Worm (Caenorhabditis elegans) whole organism, L4 larva: ENCODE measurements around the gene C29F9.5.

ENCODE experiments used
- F26F4.8 ChIP-seq: fragments of 200-800 bp; sonication (Bioruptor generic); conservative IDR thresholded peaks from 2 replicates; pipeline ENCODE4 v1.3.6; 2022; ENCODE audit warnings: missing genetic modification characterization, missing compliant biosample characterization
- F44E2.7 ChIP-seq: fragments of 200-800 bp; sonication (Bioruptor generic); IDR thresholded peaks from 2 replicates; pipeline ENCODE4 v2.1.2; 2022; ENCODE audit warnings: missing genetic modification characterization, missing compliant biosample characterization
- F49E8.2 ChIP-seq: sonication (generic microtip); optimal IDR thresholded peaks from 2 replicates; lab custom pipeline; 2016; ENCODE audit warnings: missing compliant biosample characterization, mild to moderate bottlenecking, missing genetic modification characterization, borderline replicate concordance
- R02D3.7 ChIP-seq: fragments of 150-350 bp; sonication (generic microtip); optimal IDR thresholded peaks from 3 replicates; lab custom pipeline; 2014; ENCODE audit warnings: missing biosample characterization, missing genetic modification characterization
- Y48G9A.11 ChIP-seq: fragments of 200-800 bp; sonication (Bioruptor generic); IDR thresholded peaks from 2 replicates; pipeline ENCODE4 v1.3.6; 2022; ENCODE audit warnings: missing genetic modification reagents, missing genetic modification characterization, missing compliant biosample characterization
- Y5F2A.4 ChIP-seq: fragments of 200-800 bp; sonication (Bioruptor generic); optimal IDR thresholded peaks from 2 replicates; lab custom pipeline; 2018; ENCODE audit warnings: mild to moderate bottlenecking, missing genetic modification characterization, missing compliant biosample characterization
- ZK546.5 ChIP-seq, 2 experiments: sonication (generic microtip); optimal IDR thresholded peaks; 2 replicates each; lab custom pipeline; 2017; ENCODE audit warnings: missing biosample characterization in 2 of 2, missing genetic modification characterization in 2 of 2
- aha-1 ChIP-seq: fragments of 150-350 bp; peaks from one replicate; lab custom pipeline; 2014; ENCODE audit warnings: missing biosample characterization, missing genetic modification characterization
- ama-1 ChIP-seq: fragments of 150-350 bp; optimal IDR thresholded peaks from 2 replicates; lab custom pipeline; 2014; ENCODE audit warnings: inconsistent platforms, mixed read lengths
- attf-4 ChIP-seq: sonication (generic microtip); optimal IDR thresholded peaks from 3 replicates; lab custom pipeline; 2017; ENCODE audit warnings: missing biosample characterization, missing genetic modification characterization
- ceh-28 ChIP-seq: fragments of 150-350 bp; optimal IDR thresholded peaks from 2 replicates; lab custom pipeline; 2014; ENCODE audit warnings: missing biosample characterization, missing genetic modification reagents, missing genetic modification characterization
- ceh-32 ChIP-seq: sonication (generic microtip); optimal IDR thresholded peaks from 2 replicates; lab custom pipeline; 2016; ENCODE audit warnings: mild to moderate bottlenecking, missing genetic modification characterization, missing compliant biosample characterization; ENCODE audit not compliant: poor library complexity
- ces-1 ChIP-seq: fragments of 150-350 bp; sonication (generic microtip); optimal IDR thresholded peaks from 4 replicates; lab custom pipeline; 2014; ENCODE audit warnings: missing biosample characterization, missing genetic modification reagents, missing genetic modification characterization
- ctbp-1 ChIP-seq: fragments of 200-800 bp; sonication (Bioruptor generic); IDR thresholded peaks from 2 replicates; pipeline ENCODE4 v1.3.6; 2022; ENCODE audit warnings: missing genetic modification reagents, missing genetic modification characterization, missing compliant biosample characterization
- daf-19 ChIP-seq: fragments of 200-800 bp; sonication (Bioruptor generic); conservative IDR thresholded peaks from 2 replicates; pipeline ENCODE4 v1.3.6; 2022; ENCODE audit warnings: missing genetic modification characterization, missing compliant biosample characterization
- dmd-8 ChIP-seq: fragments of 200-800 bp; sonication (Bioruptor generic); IDR thresholded peaks from 2 replicates; pipeline ENCODE4 v1.3.6; 2022; ENCODE audit warnings: missing genetic modification characterization, missing compliant biosample characterization
- dpl-1 ChIP-seq: fragments of 150-350 bp; optimal IDR thresholded peaks from 2 replicates; lab custom pipeline; 2014; ENCODE audit warnings: missing biosample characterization, missing genetic modification reagents, missing genetic modification characterization
- duxl-1 ChIP-seq: sonication (generic microtip); optimal IDR thresholded peaks from 2 replicates; lab custom pipeline; 2016; ENCODE audit warnings: mild to moderate bottlenecking, missing genetic modification characterization, moderate library complexity, missing compliant biosample characterization; ENCODE audit not compliant: poor library complexity
- dve-1 ChIP-seq: sonication (generic microtip); optimal IDR thresholded peaks from 2 replicates; lab custom pipeline; 2017; ENCODE audit warnings: antibody characterized with exemption, mild to moderate bottlenecking, missing genetic modification characterization, missing compliant biosample characterization; ENCODE audit not compliant: insufficient read depth
- egl-27 ChIP-seq: sonication (generic microtip); optimal IDR thresholded peaks from 3 replicates; lab custom pipeline; 2017; ENCODE audit warnings: missing biosample characterization, missing genetic modification reagents, missing genetic modification characterization
- fos-1 ChIP-seq: fragments of 150-350 bp; optimal IDR thresholded peaks from 2 replicates; lab custom pipeline; 2014; ENCODE audit warnings: missing biosample characterization, missing genetic modification characterization
- hlh-11 ChIP-seq: fragments of 200-800 bp; sonication (Bioruptor generic); optimal IDR thresholded peaks from 2 replicates; lab custom pipeline; 2018; ENCODE audit warnings: mild to moderate bottlenecking, missing genetic modification characterization, missing compliant biosample characterization
- hlh-30 ChIP-seq: sonication (generic microtip); optimal IDR thresholded peaks from 2 replicates; lab custom pipeline; 2017; ENCODE audit warnings: antibody characterized with exemption, mild to moderate bottlenecking, missing genetic modification characterization, missing compliant biosample characterization; ENCODE audit not compliant: insufficient read depth
- hmg-1.1 ChIP-seq: fragments of 200-800 bp; sonication (Bioruptor generic); IDR thresholded peaks from 2 replicates; pipeline ENCODE4 v1.3.6; 2022; ENCODE audit warnings: missing genetic modification reagents, missing genetic modification characterization, missing compliant biosample characterization
- lin-13 ChIP-seq: fragments of 150-350 bp; optimal IDR thresholded peaks from 2 replicates; lab custom pipeline; 2014; ENCODE audit warnings: missing biosample characterization, missing genetic modification reagents, missing genetic modification characterization
- lin-15B ChIP-seq: fragments of 150-350 bp; sonication (generic microtip); optimal IDR thresholded peaks from 3 replicates; lab custom pipeline; 2014; ENCODE audit warnings: missing biosample characterization, missing genetic modification characterization
- lin-38 ChIP-seq: fragments of 200-800 bp; sonication (Bioruptor generic); IDR thresholded peaks from 2 replicates; pipeline ENCODE4 v1.3.6; 2022; ENCODE audit warnings: missing genetic modification reagents, missing genetic modification characterization, missing compliant biosample characterization
- lin-39 ChIP-seq: fragments of 150-350 bp; optimal IDR thresholded peaks from 2 replicates; lab custom pipeline; 2014; ENCODE audit warnings: missing biosample characterization, missing genetic modification reagents, missing genetic modification characterization
- lir-3 ChIP-seq: sonication (generic microtip); optimal IDR thresholded peaks from 2 replicates; lab custom pipeline; 2016; ENCODE audit warnings: mild to moderate bottlenecking, missing genetic modification characterization, missing compliant biosample characterization
- lsy-2 ChIP-seq, 2 experiments: fragments of 150-350 bp in 1 of 2; sonication (generic microtip) in 1 of 2; optimal IDR thresholded peaks; 2 replicates each; lab custom pipeline; 2014 to 2017; ENCODE audit warnings: missing biosample characterization in 2 of 2, missing genetic modification characterization in 2 of 2
- madf-5 ChIP-seq, 2 experiments: fragments of 200-800 bp; sonication (Bioruptor generic); IDR thresholded peaks; 2 replicates each; pipeline ENCODE4 v1.3.6; 2022; ENCODE audit warnings: missing compliant biosample characterization in 2 of 2, missing genetic modification characterization in 2 of 2
- mdl-1 ChIP-seq, 2 experiments: fragments of 150-350 bp in 1 of 2; sonication (generic microtip) in 1 of 2; optimal IDR thresholded peaks; 2 replicates each; lab custom pipeline; 2014 to 2017; ENCODE audit warnings: missing biosample characterization in 2 of 2, missing genetic modification characterization in 2 of 2
- mep-1 ChIP-seq: fragments of 150-350 bp; sonication (generic microtip); optimal IDR thresholded peaks from 3 replicates; lab custom pipeline; 2014; ENCODE audit warnings: missing biosample characterization, missing genetic modification characterization
- mes-2 ChIP-seq: sonication (generic microtip); optimal IDR thresholded peaks from 2 replicates; lab custom pipeline; 2016; ENCODE audit warnings: missing genotype, mild to moderate bottlenecking, missing genetic modification characterization, missing compliant biosample characterization; ENCODE audit not compliant: poor library complexity, severe bottlenecking
- mxl-2 ChIP-seq: fragments of 200-800 bp; sonication (Bioruptor generic); conservative IDR thresholded peaks from 2 replicates; pipeline ENCODE4 v1.3.6; 2022; ENCODE audit warnings: missing genetic modification reagents, missing genetic modification characterization, missing compliant biosample characterization
- mxl-3 ChIP-seq: fragments of 200-800 bp; sonication (Bioruptor generic); optimal IDR thresholded peaks from 2 replicates; lab custom pipeline; 2018; ENCODE audit warnings: mild to moderate bottlenecking, missing genetic modification characterization, missing compliant biosample characterization
- nhr-102 ChIP-seq: sonication (generic microtip); optimal IDR thresholded peaks from 2 replicates; lab custom pipeline; 2016; ENCODE audit warnings: mild to moderate bottlenecking, missing genetic modification characterization, moderate library complexity, missing compliant biosample characterization
- nhr-11 ChIP-seq: fragments of 150-350 bp; optimal IDR thresholded peaks from 2 replicates; lab custom pipeline; 2014; ENCODE audit warnings: missing biosample characterization, missing genetic modification characterization
- nhr-28 ChIP-seq: fragments of 150-350 bp; optimal IDR thresholded peaks from 2 replicates; lab custom pipeline; 2014; ENCODE audit warnings: missing biosample characterization, missing genetic modification characterization
- nhr-41 ChIP-seq: fragments of 200-800 bp; sonication (Bioruptor generic); IDR thresholded peaks from 2 replicates; pipeline ENCODE4 v1.3.6; 2022; ENCODE audit warnings: missing genetic modification reagents, missing genetic modification characterization, missing compliant biosample characterization
- nhr-6 ChIP-seq: fragments of 150-350 bp; optimal IDR thresholded peaks from 2 replicates; lab custom pipeline; 2014; ENCODE audit warnings: missing biosample characterization, missing genetic modification characterization
- rbr-2 ChIP-seq: sonication (generic microtip); optimal IDR thresholded peaks from 2 replicates; lab custom pipeline; 2016; ENCODE audit warnings: missing genotype, missing genetic modification characterization, missing compliant biosample characterization
- sdz-12 ChIP-seq: fragments of 200-800 bp; sonication (Bioruptor generic); optimal IDR thresholded peaks from 2 replicates; lab custom pipeline; 2018; ENCODE audit warnings: mild to moderate bottlenecking, missing genetic modification characterization, missing compliant biosample characterization
- snpc-1.2 ChIP-seq: fragments of 200-800 bp; sonication (Bioruptor generic); IDR thresholded peaks from 2 replicates; pipeline ENCODE4 v1.3.6; 2022; ENCODE audit warnings: missing genetic modification reagents, missing genetic modification characterization, missing compliant biosample characterization
- spr-3 ChIP-seq: fragments of 200-800 bp; sonication (Bioruptor generic); optimal IDR thresholded peaks from 2 replicates; lab custom pipeline; 2018; ENCODE audit warnings: mild to moderate bottlenecking, missing genetic modification characterization, missing compliant biosample characterization
- unc-130 ChIP-seq: sonication (generic microtip); optimal IDR thresholded peaks from 2 replicates; lab custom pipeline; 2016; ENCODE audit warnings: missing genetic modification reagents, missing genetic modification characterization, missing compliant biosample characterization
- unc-62 ChIP-seq, 3 experiments: fragments of 150-350 bp in 1 of 3; sonication (generic microtip); optimal IDR thresholded peaks in 2 of 3; peaks in 1 of 3; 1 replicate in 1 of 3; 2 replicates in 2 of 3; lab custom pipeline; 2014 to 2017; ENCODE audit warnings: missing biosample characterization in 3 of 3, missing genetic modification characterization in 3 of 3, missing genetic modification reagents in 3 of 3, missing genotype in 1 of 3
- vab-7 ChIP-seq: fragments of 200-800 bp; sonication (Bioruptor generic); IDR thresholded peaks from 2 replicates; pipeline ENCODE4 v1.3.6; 2022; ENCODE audit warnings: missing genetic modification reagents, missing genetic modification characterization, missing compliant biosample characterization
- zag-1 ChIP-seq: fragments of 150-350 bp; optimal IDR thresholded peaks from 2 replicates; lab custom pipeline; 2014; ENCODE audit warnings: missing biosample characterization, missing genetic modification characterization
- ztf-11 ChIP-seq: fragments of 150-350 bp; optimal IDR thresholded peaks from 2 replicates; lab custom pipeline; 2014; ENCODE audit warnings: missing biosample characterization, missing genetic modification characterization

C29F9.5 gene

DNA sequence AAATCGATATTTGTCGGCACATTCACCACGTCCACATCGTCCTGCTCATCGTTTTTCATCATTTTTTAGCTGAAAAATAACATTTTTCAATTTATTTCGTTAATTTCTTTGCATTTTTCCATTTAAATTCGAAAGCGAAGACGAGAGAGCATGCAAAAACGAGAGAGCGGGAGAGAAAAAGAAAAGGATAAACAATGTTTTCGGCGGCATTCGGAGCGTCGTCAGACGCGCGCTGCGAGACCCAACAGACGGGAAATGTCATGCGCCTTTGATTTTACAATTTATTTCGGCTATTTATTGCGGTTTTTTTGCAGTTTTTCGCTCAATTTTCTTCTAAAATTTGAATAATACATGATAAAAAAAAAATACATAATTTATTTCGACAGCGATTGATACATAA, 31.0 kb upstream of the C29F9.5 start, which contains the start of gene attf-3 (continued):
- no peak for TF ChIP-seq nhr-102 (tag; lab: Kevin White, UChicago)
- peak; percentile 16 for TF ChIP-seq nhr-28 (tag; lab: Kevin White, UChicago)
- no peak for TF ChIP-seq mxl-2
- TF ChIP-seq mxl-3 (GFP tag; lab: Kevin White, UChicago) = no peak
- TF ChIP-seq ceh-28 (tag; lab: Kevin White, UChicago) = no peak
- no peak for TF ChIP-seq spr-3
- TF ChIP-seq snpc-1.2 (GFP tag; lab: Robert Waterston, UW) = no peak
- TF ChIP-seq mdl-1 (tag; optimal IDR thresholded peaks at IDR 0.05; lab: Kevin White, UChicago) = no peak
- TF ChIP-seq zag-1 (tag; lab: Kevin White, UChicago) = no peak
- peak; percentile 81 for TF ChIP-seq unc-130 (GFP tag; lab: Kevin White, UChicago)
- no peak for TF ChIP-seq vab-7
- TF ChIP-seq madf-5 (GFP tag; IDR thresholded peaks at IDR 0.05; lab: Robert Waterston, UW) = no peak
- TF ChIP-seq lin-13 (GFP tag; lab: Kevin White, UChicago) = peak; percentile 85
- TF ChIP-seq F44E2.7 = no peak
- no peak for TF ChIP-seq Y5F2A.4 (GFP tag; lab: Kevin White, UChicago)
- TF ChIP-seq dpl-1 = peak; percentile 67
- no peak for TF ChIP-seq lin-39 (tag; lab: Kevin White, UChicago)
- no peak for TF ChIP-seq ZK546.5 (tag; optimal IDR thresholded peaks at IDR 0.05; lab: Kevin White, UChicago)
- TF ChIP-seq nhr-6 (tag; lab: Kevin White, UChicago) = peak; percentile 40
- TF ChIP-seq ces-1 = no peak
- TF ChIP-seq duxl-1 (tag; lab: Kevin White, UChicago) = no peak
- TF ChIP-seq F26F4.8 (GFP tag; lab: Robert Waterston, UW) = no peak
- TF ChIP-seq R02D3.7 (tag; lab: Kevin White, UChicago) = no peak
- no peak for TF ChIP-seq ceh-32 (tag; lab: Kevin White, UChicago)
- TF ChIP-seq ctbp-1 (GFP tag; lab: Robert Waterston, UW) = no peak
- peak; percentile 30; the same call in 1 of the 2 replicates for TF ChIP-seq hmg-1.1 (GFP tag; lab: Robert Waterston, UW)
- TF ChIP-seq fos-1 (tag; lab: Kevin White, UChicago) = no peak
- no peak for TF ChIP-seq nhr-41 (GFP tag; lab: Robert Waterston, UW)
- TF ChIP-seq sdz-12 = no peak

DNA sequence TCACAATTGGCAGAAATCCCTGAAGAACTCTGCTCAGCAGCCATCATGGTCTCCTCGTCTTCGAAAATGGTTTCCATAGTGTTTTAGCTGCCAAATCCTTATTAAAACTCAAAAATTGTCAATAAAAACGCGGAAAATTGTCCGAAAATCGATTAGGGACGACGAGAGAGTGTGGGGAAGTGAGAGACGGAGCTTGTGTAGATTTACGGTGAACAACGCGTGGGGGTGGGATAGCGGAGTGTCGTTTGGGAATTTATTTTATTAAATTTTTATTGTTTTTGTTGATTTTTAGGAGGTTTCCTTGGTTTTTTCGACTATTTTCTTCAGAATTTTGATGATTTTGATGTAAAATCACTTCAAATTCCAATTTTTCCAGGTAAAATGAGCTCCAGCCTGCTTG, 30.1 kb upstream of the C29F9.5 start, which contains the start of the genes F54C4.4 and mrpl-40:
TSS of gene F54C4.4 (minus strand) at position 199 of the 400 bp plus-strand sequence.
TSS of gene mrpl-40 (plus strand) at position 377 of the 400 bp plus-strand sequence.
- TF ChIP-seq unc-62 (GFP tag; optimal IDR thresholded peaks at IDR 0.05 in 1 of 2; lab: Kevin White, UChicago) = no peak
- TF ChIP-seq unc-62 (tag; optimal IDR thresholded peaks at IDR 0.05; lab: Kevin White, UChicago) = no peak
- TF ChIP-seq ztf-11 (tag; lab: Kevin White, UChicago) = no peak
- TF ChIP-seq lin-15B (tag; lab: Kevin White, UChicago) = no peak
- TF ChIP-seq nhr-6 (tag; lab: Kevin White, UChicago) = peak; percentile 83
- peak; percentile 81 for TF ChIP-seq dve-1 (tag; lab: Kevin White, UChicago)
- TF ChIP-seq mep-1 (tag; lab: Kevin White, UChicago) = peak; percentile 54
- TF ChIP-seq mes-2 (tag; lab: Kevin White, UChicago) = peak; percentile 72
- no peak for TF ChIP-seq mxl-3 (GFP tag; lab: Kevin White, UChicago)
- no peak for TF ChIP-seq daf-19 (GFP tag; lab: Robert Waterston, UW)
- TF ChIP-seq dmd-8 (GFP tag; lab: Robert Waterston, UW) = no peak
- TF ChIP-seq R02D3.7 (tag; lab: Kevin White, UChicago) = peak; percentile 83
- TF ChIP-seq lsy-2 (tag; optimal IDR thresholded peaks at IDR 0.05; lab: Kevin White, UChicago) = peak in 1 of 2 experiments; percentile 85
- TF ChIP-seq hlh-30 = peak; percentile 63
- no peak for TF ChIP-seq ama-1 (lab: Kevin White, UChicago)
- TF ChIP-seq attf-4 (tag; lab: Kevin White, UChicago) = no peak
- TF ChIP-seq hmg-1.1 (GFP tag; lab: Robert Waterston, UW) = peak; percentile 65
- TF ChIP-seq rbr-2 (tag; lab: Kevin White, UChicago) = peak; percentile 18
- TF ChIP-seq F49E8.2 (tag; lab: Kevin White, UChicago) = no peak
- peak; percentile 89 for TF ChIP-seq aha-1
- TF ChIP-seq hlh-11 (tag; lab: Kevin White, UChicago) = no peak
- peak; percentile 28 for TF ChIP-seq nhr-11 (tag; lab: Kevin White, UChicago)
- TF ChIP-seq Y48G9A.11 (GFP tag; lab: Robert Waterston, UW) = peak; percentile 95
- no peak for TF ChIP-seq egl-27
- TF ChIP-seq madf-5 (GFP tag; IDR thresholded peaks at IDR 0.05; lab: Robert Waterston, UW) = no peak
- peak; percentile 30 for TF ChIP-seq lin-38
- TF ChIP-seq dpl-1 = peak; percentile 63
- no peak for TF ChIP-seq lir-3 (tag; lab: Kevin White, UChicago)
